Worm (Caenorhabditis elegans): Measurements from ENCODE around the gene T02B11.3.

ce11 chrV:889216-889615, 22.6 kb upstream of the T02B11.3 start, which contains the start of gene T02B11.6:
- TF ChIP-seq zag-1 (tag; optimal IDR thresholded peaks at IDR 0.05) = no peak
- no peak for TF ChIP-seq unc-39 (tag; optimal IDR thresholded peaks at IDR 0.05)
- TF ChIP-seq egl-27 (tag; optimal IDR thresholded peaks at IDR 0.05) = no peak
- no peak for TF ChIP-seq alr-1 (tag; optimal IDR thresholded peaks at IDR 0.05)
- no peak for TF ChIP-seq nhr-6 (tag; optimal IDR thresholded peaks at IDR 0.05)
- TF ChIP-seq ztf-11 (tag; optimal IDR thresholded peaks at IDR 0.05) = no peak
- TF ChIP-seq ceh-16 (tag; optimal IDR thresholded peaks at IDR 0.05) = no peak
- TF ChIP-seq ama-1 (optimal IDR thresholded peaks at IDR 0.05) = no peak
- TF ChIP-seq R02D3.7 (tag; optimal IDR thresholded peaks at IDR 0.05) = no peak
- no peak for TF ChIP-seq aly-2 (tag; optimal IDR thresholded peaks at IDR 0.05)

Data from whole organism, L2 larva.